Fruit fly (Drosophila melanogaster) whole organism, pupa: ENCODE data around the gene Sgs5bis.

Experiments
- CG10348 ChIP-seq: fragments of 200-800 bp; sonication (Bioruptor generic); IDR thresholded peaks from 2 replicates; pipeline ENCODE4 v1.3.6; 2022; ENCODE audit warnings: missing biosample characterization, missing genetic modification characterization
- CG12605 ChIP-seq: fragments of 200-800 bp; sonication (Bioruptor generic); IDR thresholded peaks from 2 replicates; pipeline ENCODE4 v1.3.6; 2022; ENCODE audit warnings: missing biosample characterization, missing genetic modification characterization
- CG13204 ChIP-seq: fragments of 200-800 bp; sonication (Bioruptor generic); optimal IDR thresholded peaks from 2 replicates; lab custom pipeline; 2018; ENCODE audit warnings: missing biosample characterization, mild to moderate bottlenecking, missing genetic modification characterization, moderate library complexity
- CG14655 ChIP-seq: fragments of 200-800 bp; sonication (Bioruptor generic); optimal IDR thresholded peaks from 3 replicates; lab custom pipeline; 2017; ENCODE audit warnings: mild to moderate bottlenecking, missing biosample characterization, missing genetic modification reagents, missing genetic modification characterization
- CG15710 ChIP-seq: fragments of 200-800 bp; sonication (Bioruptor generic); optimal IDR thresholded peaks from 2 replicates; lab custom pipeline; 2018; ENCODE audit warnings: missing biosample characterization, mild to moderate bottlenecking, missing genetic modification characterization, moderate library complexity
- CG17806 ChIP-seq: fragments of 200-800 bp; sonication (Bioruptor generic); optimal IDR thresholded peaks from 2 replicates; lab custom pipeline; 2018; ENCODE audit warnings: missing biosample characterization, mild to moderate bottlenecking, missing genetic modification characterization, moderate library complexity
- CG32121 ChIP-seq: fragments of 200-800 bp; sonication (Bioruptor generic); IDR thresholded peaks from 2 replicates; pipeline ENCODE4 v1.3.6; 2022; ENCODE audit warnings: missing biosample characterization, missing genetic modification characterization
- CG34367 ChIP-seq: fragments of 200-800 bp; sonication (Bioruptor generic); optimal IDR thresholded peaks from 2 replicates; lab custom pipeline; 2018; ENCODE audit warnings: missing biosample characterization, mild to moderate bottlenecking, missing genetic modification characterization
- CG4496 ChIP-seq: fragments of 200-800 bp; sonication (Bioruptor generic); IDR thresholded peaks from 3 replicates; pipeline ENCODE4 v1.3.6; 2022; ENCODE audit warnings: missing biosample characterization, missing genetic modification characterization
- CG8159 ChIP-seq: fragments of 200-800 bp; sonication (Bioruptor generic); optimal IDR thresholded peaks from 3 replicates; lab custom pipeline; 2018; ENCODE audit warnings: missing biosample characterization, mild to moderate bottlenecking, missing genetic modification characterization, moderate library complexity
- CG8301 ChIP-seq: fragments of 200-800 bp; sonication (Bioruptor generic); optimal IDR thresholded peaks from 2 replicates; lab custom pipeline; 2018; ENCODE audit warnings: missing biosample characterization, mild to moderate bottlenecking, missing genetic modification characterization
- CG9948 ChIP-seq: fragments of 200-800 bp; sonication (Bioruptor generic); optimal IDR thresholded peaks from 2 replicates; lab custom pipeline; 2018; ENCODE audit warnings: missing biosample characterization, mild to moderate bottlenecking, missing genetic modification characterization, moderate library complexity
- D1 ChIP-seq: fragments of 200-800 bp; sonication (Bioruptor generic); optimal IDR thresholded peaks from 2 replicates; lab custom pipeline; 2018; ENCODE audit warnings: missing biosample characterization, mild to moderate bottlenecking, missing genetic modification characterization, moderate library complexity
- EcR ChIP-seq: fragments of 200-800 bp; sonication (Bioruptor generic); optimal IDR thresholded peaks from 3 replicates; lab custom pipeline; 2019; ENCODE audit warnings: missing biosample characterization, missing genetic modification characterization, mild to moderate bottlenecking, moderate library complexity, missing genetic modification reagents
- Ets98B ChIP-seq: fragments of 200-800 bp; sonication (Bioruptor generic); IDR thresholded peaks from 2 replicates; pipeline ENCODE4 v1.3.6; 2022; ENCODE audit warnings: missing biosample characterization, missing genetic modification characterization
- Pif1A ChIP-seq: fragments of 200-800 bp; sonication (Bioruptor generic); optimal IDR thresholded peaks from 3 replicates; lab custom pipeline; 2016; ENCODE audit warnings: missing biosample characterization, missing genetic modification characterization
- Pif1B ChIP-seq: fragments of 200-800 bp; sonication (Bioruptor generic); optimal IDR thresholded peaks from 3 replicates; lab custom pipeline; 2016; ENCODE audit warnings: missing biosample characterization, missing genetic modification characterization
- Snoo ChIP-seq: fragments of 200-800 bp; sonication (Bioruptor generic); optimal IDR thresholded peaks from 3 replicates; lab custom pipeline; 2017; ENCODE audit warnings: missing biosample characterization, mild to moderate bottlenecking, missing genetic modification characterization, inconsistent platforms
- fd96Ca ChIP-seq: fragments of 200-800 bp; sonication (Bioruptor generic); IDR thresholded peaks from 3 replicates; pipeline ENCODE4 v1.3.6; 2022; ENCODE audit warnings: missing biosample characterization, missing genetic modification characterization
- gl ChIP-seq: fragments of 200-800 bp; sonication (Bioruptor generic); optimal IDR thresholded peaks from 2 replicates; lab custom pipeline; 2018; ENCODE audit warnings: missing biosample characterization, mild to moderate bottlenecking, missing genetic modification characterization
- rn ChIP-seq: fragments of 200-800 bp; sonication (Bioruptor generic); IDR thresholded peaks from 2 replicates; pipeline ENCODE4 v1.3.6; 2022; ENCODE audit warnings: missing biosample characterization, missing genetic modification characterization

The Sgs5bis gene

dm6 chr3R:17619726-17620282 is 25.6 kb downstream of the Sgs5bis start:
- TF ChIP-seq EcR (GFP tag; lab: Kevin White, UChicago) (peak; percentile 46), CG13204 (GFP tag; lab: Kevin White, UChicago) (peak; percentile 39), CG15710 (peak; percentile 55), CG12605 (peak; percentile 98), D1 (tag; lab: Kevin White, UChicago) (peak; percentile 45), Snoo (tag; lab: Kevin White, UChicago) (peak; percentile 47), Pif1B (GFP tag; lab: Kevin White, UChicago) (peak; percentile 82), CG17806 (peak; percentile 55), CG32121 (GFP tag; lab: Robert Waterston, UW) (peak; percentile 55), rn (GFP tag; lab: Robert Waterston, UW) (peak; percentile 58; the same call in 1 of the 2 replicates), Ets98B (GFP tag; lab: Robert Waterston, UW) (peak; percentile 79), fd96Ca (GFP tag; lab: Robert Waterston, UW) (peak; percentile 64), CG9948 (peak; percentile 36), CG4496 (peak; percentile 83), gl (tag; lab: Kevin White, UChicago) (peak; percentile 87), CG10348 (GFP tag; lab: Robert Waterston, UW) (no peak), CG8301 (tag; lab: Kevin White, UChicago) (peak; percentile 66), CG14655 (peak; percentile 62), CG34367 (tag; lab: Kevin White, UChicago) (peak; percentile 30), CG8159 (peak; percentile 68), Pif1A (GFP tag; lab: Kevin White, UChicago) (peak; percentile 61)

- TF ChIP-seq Pif1A (GFP tag; lab: Kevin White, UChicago) = no peak
Measured at dm6 chr3R:17622062-17622766, 28.0 kb downstream of the Sgs5bis start, which contains the start of gene CG14323. Gene CG14323 (minus strand): TSS chr3R:17622112.

- TF ChIP-seq Pif1A (GFP tag; lab: Kevin White, UChicago) (no peak), CG13204 (GFP tag; lab: Kevin White, UChicago) (no peak), CG8159 (no peak), CG15710 (no peak), gl (tag; lab: Kevin White, UChicago) (no peak), CG9948 (no peak), D1 (tag; lab: Kevin White, UChicago) (no peak), CG4496 (no peak), Ets98B (GFP tag; lab: Robert Waterston, UW) (no peak), CG10348 (GFP tag; lab: Robert Waterston, UW) (no peak), rn (GFP tag; lab: Robert Waterston, UW) (no peak), CG14655 (no peak), Snoo (tag; lab: Kevin White, UChicago) (no peak), CG32121 (GFP tag; lab: Robert Waterston, UW) (no peak), CG8301 (tag; lab: Kevin White, UChicago) (no peak)
Measured at dm6 chr3R:17624549-17624948, 30.4 kb downstream of the Sgs5bis start.

dm6 chr3R:17624968-17625367 is 30.8 kb downstream of the Sgs5bis start, which contains the start of gene AttD:
Gene AttD (plus strand): TSS chr3R:17625268.
- TF ChIP-seq CG10348 (GFP tag; lab: Robert Waterston, UW) (no peak), Ets98B (GFP tag; lab: Robert Waterston, UW) (no peak), CG14655 (no peak), CG32121 (GFP tag; lab: Robert Waterston, UW) (no peak), EcR (GFP tag; lab: Kevin White, UChicago) (no peak), Snoo (tag; lab: Kevin White, UChicago) (no peak), CG12605 (no peak), CG13204 (GFP tag; lab: Kevin White, UChicago) (no peak), CG8301 (tag; lab: Kevin White, UChicago) (no peak), D1 (tag; lab: Kevin White, UChicago) (no peak), CG15710 (no peak), CG4496 (no peak), Pif1A (GFP tag; lab: Kevin White, UChicago) (no peak), rn (GFP tag; lab: Robert Waterston, UW) (no peak), CG8159 (no peak), CG9948 (no peak), fd96Ca (GFP tag; lab: Robert Waterston, UW) (no peak), Pif1B (GFP tag; lab: Kevin White, UChicago) (no peak)

dm6 chr3R:17626827-17627226 is 32.6 kb downstream of the Sgs5bis start, which contains the start of gene CG14325:
Gene CG14325 (plus strand): TSS chr3R:17627127.
- TF ChIP-seq CG34367 (tag; lab: Kevin White, UChicago) = no peak
- TF ChIP-seq EcR (GFP tag; lab: Kevin White, UChicago) = no peak
- no peak for TF ChIP-seq Pif1A (GFP tag; lab: Kevin White, UChicago)

- TF ChIP-seq CG4496 = no peak
- no peak for TF ChIP-seq CG9948
- TF ChIP-seq CG14655 = no peak
- TF ChIP-seq CG8159 = no peak
- TF ChIP-seq D1 (tag; lab: Kevin White, UChicago) = no peak
- TF ChIP-seq EcR (GFP tag; lab: Kevin White, UChicago) = no peak
- no peak for TF ChIP-seq rn (GFP tag; lab: Robert Waterston, UW)
- TF ChIP-seq CG8301 (tag; lab: Kevin White, UChicago) = no peak
- TF ChIP-seq CG17806 = no peak
- TF ChIP-seq CG10348 (GFP tag; lab: Robert Waterston, UW) = no peak
- TF ChIP-seq Snoo (tag; lab: Kevin White, UChicago) = no peak
- TF ChIP-seq CG34367 (tag; lab: Kevin White, UChicago) = no peak
- no peak for TF ChIP-seq Pif1A (GFP tag; lab: Kevin White, UChicago)
- TF ChIP-seq CG15710 = no peak
- no peak for TF ChIP-seq CG13204 (GFP tag; lab: Kevin White, UChicago)
- TF ChIP-seq fd96Ca (GFP tag; lab: Robert Waterston, UW) = no peak
- TF ChIP-seq Pif1B (GFP tag; lab: Kevin White, UChicago) = no peak
- no peak for TF ChIP-seq gl (tag; lab: Kevin White, UChicago)
- no peak for TF ChIP-seq Ets98B (GFP tag; lab: Robert Waterston, UW)
- no peak for TF ChIP-seq CG12605
Measured at dm6 chr3R:17630417-17630816, 36.2 kb downstream of the Sgs5bis start, which contains the start of gene CG43175. Gene CG43175 (plus strand): TSS chr3R:17630717.
